Worm (Caenorhabditis elegans) whole organism, early embryonic: ENCODE measurements around the gene pals-40.
"Not testable (repeated sequence)": the region's sequence is repeated elsewhere in the genome, so short reads cannot be mapped to it uniquely, and the experiment has no call there.

Source experiments
- B0310.2 ChIP-seq: sonication (generic microtip); optimal IDR thresholded peaks from 2 replicates; lab custom pipeline; 2016; ENCODE audit warnings: mild to moderate bottlenecking, missing genetic modification characterization, missing compliant biosample characterization
- F13C5.2 ChIP-seq: sonication (generic microtip); optimal IDR thresholded peaks from 2 replicates; lab custom pipeline; 2017; ENCODE audit warnings: mild to moderate bottlenecking, missing genetic modification characterization, inconsistent platforms, missing compliant biosample characterization
- aly-1 ChIP-seq: sonication (generic microtip); optimal IDR thresholded peaks from 2 replicates; lab custom pipeline; 2016; ENCODE audit warnings: missing genetic modification characterization, missing compliant biosample characterization
- ama-1 ChIP-seq: fragments of 150-350 bp; optimal IDR thresholded peaks from 2 replicates; lab custom pipeline; 2014
- ceh-13 ChIP-seq: fragments of 200-800 bp; sonication (Bioruptor generic); optimal IDR thresholded peaks from 2 replicates; lab custom pipeline; 2018; ENCODE audit warnings: mild to moderate bottlenecking, missing genetic modification characterization, missing compliant biosample characterization
- ceh-36 ChIP-seq: sonication (generic microtip); optimal IDR thresholded peaks from 2 replicates; lab custom pipeline; 2016; ENCODE audit warnings: missing genetic modification characterization, inconsistent platforms, missing compliant biosample characterization
- ets-7 ChIP-seq: sonication (generic microtip); optimal IDR thresholded peaks from 2 replicates; lab custom pipeline; 2016; ENCODE audit warnings: missing genotype, missing genetic modification characterization, missing compliant biosample characterization
- flt-1 ChIP-seq: fragments of 200-800 bp; sonication (Bioruptor generic); IDR thresholded peaks from 2 replicates; pipeline ENCODE4 v1.3.6; 2022; ENCODE audit warnings: missing genetic modification characterization, missing compliant biosample characterization
- hmbx-1 ChIP-seq: sonication (generic microtip); optimal IDR thresholded peaks from 2 replicates; lab custom pipeline; 2016; ENCODE audit warnings: mild to moderate bottlenecking, missing genetic modification characterization, missing compliant biosample characterization
- hmg-4 ChIP-seq: fragments of 200-800 bp; sonication (Bioruptor generic); optimal IDR thresholded peaks from 2 replicates; lab custom pipeline; 2018; ENCODE audit warnings: mild to moderate bottlenecking, missing genetic modification characterization, missing compliant biosample characterization
- hnd-1 ChIP-seq: sonication (generic microtip); optimal IDR thresholded peaks from 2 replicates; lab custom pipeline; 2016; ENCODE audit warnings: missing genetic modification characterization, missing compliant biosample characterization
- pes-1 ChIP-seq: fragments of 200-800 bp; sonication (Bioruptor generic); IDR thresholded peaks from 2 replicates; pipeline ENCODE4 v1.3.6; 2022; ENCODE audit warnings: missing genetic modification reagents, missing genetic modification characterization, missing compliant biosample characterization
- scrt-1 ChIP-seq: fragments of 200-800 bp; sonication (Bioruptor generic); IDR thresholded peaks from 2 replicates; pipeline ENCODE4 v1.3.6; 2022; ENCODE audit warnings: missing genetic modification characterization, missing compliant biosample characterization
- sea-1 ChIP-seq: fragments of 200-800 bp; sonication (Bioruptor generic); conservative IDR thresholded peaks from 2 replicates; pipeline ENCODE4 v1.3.6; 2022; ENCODE audit warnings: missing genetic modification characterization, missing compliant biosample characterization
- tbx-11 ChIP-seq: fragments of 200-800 bp; sonication (Bioruptor generic); IDR thresholded peaks from 2 replicates; pipeline ENCODE4 v1.3.6; 2022; ENCODE audit warnings: missing genetic modification characterization, missing compliant biosample characterization
- tbx-37 ChIP-seq: fragments of 200-800 bp; sonication (Bioruptor generic); conservative IDR thresholded peaks from 2 replicates; pipeline ENCODE4 v1.3.6; 2022; ENCODE audit warnings: missing genetic modification reagents, missing genetic modification characterization, missing compliant biosample characterization
- tra-4 ChIP-seq: sonication (generic microtip); optimal IDR thresholded peaks from 2 replicates; lab custom pipeline; 2017; ENCODE audit warnings: missing genetic modification characterization, missing compliant biosample characterization

pals-40 gene

DNA sequence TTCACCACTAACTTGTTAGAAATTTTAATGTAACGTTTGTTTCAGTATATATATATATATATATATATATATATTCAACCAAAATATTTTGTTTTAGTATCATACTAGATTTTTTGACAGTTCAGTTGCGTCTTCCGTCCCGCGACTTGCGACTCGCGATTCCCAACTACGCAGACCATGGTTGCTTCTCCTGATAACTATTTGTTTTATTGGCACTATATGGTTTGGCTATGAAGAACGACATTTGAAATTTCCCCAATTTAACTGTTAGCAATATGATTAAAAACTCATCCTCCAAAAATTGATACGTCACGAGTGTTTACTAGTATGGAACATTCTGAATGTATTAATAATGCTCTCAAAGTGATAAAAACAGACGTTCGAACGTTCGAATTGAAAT lies 6.9 kb upstream of the pals-40 start:
- TF ChIP-seq B0310.2 (tag; lab: Kevin White, UChicago) (no peak), hmg-4 (GFP tag; lab: Kevin White, UChicago) (no peak)

DNA sequence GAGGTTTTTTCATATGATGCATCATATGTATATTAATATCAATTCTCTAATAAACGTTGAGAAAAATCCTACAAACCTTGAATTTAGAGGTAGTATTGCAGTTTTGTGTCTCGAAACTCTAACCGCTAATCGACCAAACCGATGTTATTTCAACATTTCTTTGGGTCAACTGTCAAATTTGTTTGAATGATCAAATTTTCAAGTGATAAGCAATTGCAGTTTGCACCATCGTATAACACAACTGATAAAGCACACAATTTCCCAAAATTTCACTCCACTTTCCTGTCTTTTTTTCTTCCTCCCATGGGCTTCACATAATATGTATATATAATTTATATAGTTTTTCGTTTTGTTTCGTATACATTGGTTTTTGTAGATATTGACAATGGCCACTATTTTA lies 6.3 kb upstream of the pals-40 start, which contains the start of the genes fbxa-138 and Y82E9BR.5:
TSS of gene fbxa-138 (minus strand) at position 161 of the 400 bp plus-strand sequence.
TSS of gene Y82E9BR.5 (plus strand) at position 279 of the 400 bp plus-strand sequence.
- TF ChIP-seq sea-1 (GFP tag; lab: Robert Waterston, UW) (no peak), B0310.2 (tag; lab: Kevin White, UChicago) (no peak), pes-1 (GFP tag; lab: Robert Waterston, UW) (no peak), aly-1 (tag; lab: Kevin White, UChicago) (no peak), F13C5.2 (tag; lab: Kevin White, UChicago) (no peak), tbx-11 (GFP tag; lab: Robert Waterston, UW) (no peak), scrt-1 (GFP tag; lab: Robert Waterston, UW) (no peak), ceh-13 (GFP tag; lab: Kevin White, UChicago) (no peak), tbx-37 (GFP tag; lab: Robert Waterston, UW) (no peak), flt-1 (no peak)

DNA sequence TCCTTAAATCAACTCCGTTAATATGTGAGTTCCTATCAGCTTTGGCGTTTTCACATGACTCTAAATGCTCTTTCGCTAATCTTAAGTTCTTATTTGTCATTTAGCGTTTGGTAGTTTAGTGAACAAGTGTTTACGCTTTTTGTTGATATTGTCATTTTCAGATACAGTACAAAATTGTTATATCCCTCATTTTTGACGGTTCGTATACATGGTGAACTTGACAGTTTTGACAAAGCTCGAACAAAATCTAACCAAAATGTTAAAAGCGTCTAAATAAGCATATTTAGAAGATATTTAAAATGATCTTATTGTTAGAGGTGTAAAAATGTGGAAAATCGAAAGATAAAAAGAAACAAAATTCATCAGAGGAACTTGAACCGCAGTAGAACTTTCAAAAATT lies 5.7 kb upstream of the pals-40 start:
- TF ChIP-seq ets-7 (tag; lab: Kevin White, UChicago) (no peak), tra-4 (no peak), ceh-13 (GFP tag; lab: Kevin White, UChicago) (no peak), tbx-11 (GFP tag; lab: Robert Waterston, UW) (no peak), pes-1 (GFP tag; lab: Robert Waterston, UW) (no peak), B0310.2 (tag; lab: Kevin White, UChicago) (no peak), aly-1 (tag; lab: Kevin White, UChicago) (no peak), scrt-1 (GFP tag; lab: Robert Waterston, UW) (no peak), hnd-1 (no peak), ama-1 (no peak), hmg-4 (GFP tag; lab: Kevin White, UChicago) (no peak)

DNA sequence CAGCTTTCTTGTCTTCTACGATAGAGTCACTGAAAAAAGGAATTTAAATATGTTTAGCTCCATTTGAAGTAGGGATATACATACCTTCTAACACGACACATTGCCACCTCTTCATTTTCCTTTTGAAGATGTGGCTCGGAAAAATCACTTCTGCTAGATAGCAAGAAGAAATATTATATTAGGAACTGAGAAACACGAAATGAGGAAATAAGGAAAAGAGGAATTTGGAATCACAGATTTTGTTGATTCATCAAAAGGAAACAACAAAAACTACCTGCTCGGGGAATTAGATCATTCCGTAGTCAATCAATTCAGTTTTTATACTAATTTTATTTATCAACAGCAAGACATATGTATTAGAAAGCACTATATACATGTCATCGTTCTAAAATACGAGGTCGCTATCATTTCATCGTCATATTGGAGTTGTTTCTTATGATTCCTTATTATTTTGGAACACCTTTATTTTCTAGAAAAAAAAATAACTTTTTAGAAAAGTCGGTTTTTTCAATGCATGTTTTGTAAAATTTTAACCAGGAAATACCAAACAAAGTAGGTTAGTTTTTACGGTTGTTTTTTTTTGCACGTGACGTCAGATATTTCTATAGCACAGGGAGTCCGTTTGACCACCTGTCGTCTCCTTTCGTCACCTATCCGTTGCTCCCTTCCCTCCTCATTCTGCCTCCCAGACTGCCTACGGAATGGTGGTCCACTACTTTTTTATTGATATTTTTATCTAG lies 2.9 kb upstream of the pals-40 start, which contains the start of the genes pals-21 and Y82E9BR.6:
TSS of gene pals-21 (minus strand) at position 101 of the 740 bp plus-strand sequence.
TSS of gene Y82E9BR.6 (plus strand) at position 690 of the 740 bp plus-strand sequence.
- TF ChIP-seq hmbx-1 (tag; lab: Kevin White, UChicago) (no peak), hmg-4 (GFP tag; lab: Kevin White, UChicago) (no peak), aly-1 (tag; lab: Kevin White, UChicago) (no peak), ceh-13 (GFP tag; lab: Kevin White, UChicago) (no peak), pes-1 (GFP tag; lab: Robert Waterston, UW) (no peak), flt-1 (no peak), tbx-37 (GFP tag; lab: Robert Waterston, UW) (no peak)

DNA sequence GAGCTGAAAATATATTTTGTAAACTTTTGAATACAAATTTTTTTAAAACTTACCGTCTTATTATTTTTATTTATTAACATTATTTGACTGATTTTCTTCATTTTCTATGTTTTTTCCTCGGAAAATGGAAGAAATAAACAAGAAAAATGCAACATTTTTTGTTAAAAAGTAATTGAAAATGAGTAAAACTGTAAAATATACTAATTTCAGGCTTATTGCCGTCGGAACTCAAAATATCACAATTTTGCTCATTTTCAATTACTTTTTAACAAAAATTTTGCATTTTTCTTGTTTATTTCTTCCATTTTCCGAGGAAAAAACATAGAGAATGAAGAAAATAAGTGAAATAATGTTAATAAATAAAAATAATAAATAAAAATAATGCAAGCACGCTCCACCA lies 2.3 kb downstream of the pals-40 start, which contains the start of gene Y82E9BR.10:
TSS of gene Y82E9BR.10 (minus strand) at position 101 of the 400 bp plus-strand sequence.
- TF ChIP-seq tbx-37 (GFP tag; lab: Robert Waterston, UW); tra-4; flt-1: not testable (repeated sequence)

DNA sequence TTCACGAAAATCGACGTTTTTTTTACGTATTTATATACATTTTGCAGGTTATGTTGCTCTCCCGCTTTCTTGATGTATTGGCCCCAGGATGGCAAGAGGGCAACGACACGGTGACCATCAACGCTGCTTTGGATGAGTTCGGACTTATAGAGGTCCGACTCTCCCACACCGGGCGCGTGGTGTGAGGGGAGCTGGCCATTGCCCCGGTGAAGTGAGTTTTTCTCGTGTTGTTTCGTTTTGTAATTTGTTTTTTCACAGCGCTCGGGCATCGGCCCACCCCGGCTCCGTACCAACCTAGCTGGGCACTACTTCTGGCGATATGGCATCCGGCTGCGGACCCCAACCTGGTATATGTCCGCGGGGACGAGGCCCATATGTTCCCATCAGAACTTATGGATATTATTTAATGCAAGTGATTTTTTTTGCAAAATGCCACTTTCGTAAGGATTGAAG lies 3.4 kb downstream of the pals-40 start, which contains the start of gene Y82E9BR.20:
TSS of gene Y82E9BR.20 (plus strand) at position 51 of the 453 bp plus-strand sequence.
- no peak for TF ChIP-seq ceh-13 (GFP tag; lab: Kevin White, UChicago)
- TF ChIP-seq ets-7 (tag; lab: Kevin White, UChicago), result no peak
- no peak for TF ChIP-seq ama-1
- no peak for TF ChIP-seq tra-4
- TF ChIP-seq tbx-11 (GFP tag; lab: Robert Waterston, UW), result no peak
- TF ChIP-seq B0310.2 (tag; lab: Kevin White, UChicago), result no peak
- TF ChIP-seq ceh-36 (tag; lab: Kevin White, UChicago), result no peak
- TF ChIP-seq flt-1, result no peak
- TF ChIP-seq hnd-1, result no peak
- no peak for TF ChIP-seq hmbx-1 (tag; lab: Kevin White, UChicago)
- TF ChIP-seq hmg-4 (GFP tag; lab: Kevin White, UChicago), result no peak
- TF ChIP-seq sea-1 (GFP tag; lab: Robert Waterston, UW), result no peak
- TF ChIP-seq pes-1 (GFP tag; lab: Robert Waterston, UW), result no peak

DNA sequence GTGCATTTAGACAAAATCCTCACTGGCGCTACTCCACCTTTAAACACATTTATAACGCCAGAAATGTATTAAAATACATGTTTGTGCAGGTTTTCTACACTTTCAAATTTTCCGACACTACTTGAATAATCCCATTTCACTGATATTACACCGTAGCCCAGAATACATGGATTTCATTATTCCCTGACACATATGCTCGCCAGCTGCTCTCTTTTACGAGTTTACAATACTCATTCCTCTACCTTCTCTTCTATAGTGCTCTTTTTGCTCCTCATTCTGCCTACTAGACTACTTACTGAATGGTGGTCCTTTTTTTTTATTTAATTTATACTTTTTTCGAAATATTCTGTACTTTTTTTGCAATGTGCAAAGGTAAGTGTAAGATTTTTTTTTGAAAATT lies 5.2 kb downstream of the pals-40 start:
- TF ChIP-seq B0310.2 (tag; lab: Kevin White, UChicago) (no peak), ama-1 (no peak), tbx-37 (GFP tag; lab: Robert Waterston, UW) (no peak), pes-1 (GFP tag; lab: Robert Waterston, UW) (no peak), scrt-1 (GFP tag; lab: Robert Waterston, UW) (no peak), ceh-13 (GFP tag; lab: Kevin White, UChicago) (no peak), aly-1 (tag; lab: Kevin White, UChicago) (no peak), hnd-1 (no peak)

DNA sequence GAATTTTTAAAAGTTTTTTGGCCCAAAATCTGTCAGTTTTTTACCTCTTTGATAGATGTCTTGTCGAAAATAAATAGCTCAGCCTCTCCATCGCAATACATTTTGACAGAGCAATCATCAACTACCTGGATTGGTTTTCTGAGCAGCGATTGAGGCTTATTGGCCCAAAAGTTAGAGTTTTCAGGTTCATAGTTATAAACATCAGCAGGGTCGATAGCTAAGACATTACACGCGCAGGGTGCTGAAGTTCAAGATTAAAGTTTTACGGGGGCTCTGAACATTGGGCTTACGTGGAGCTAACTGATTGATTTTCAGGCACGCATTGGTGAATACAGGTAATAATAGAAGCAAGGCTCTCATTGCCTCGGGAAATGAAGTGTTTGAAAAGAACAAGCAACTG lies 18.1 kb downstream of the pals-40 start, which contains the start of gene Y82E9BR.9:
TSS of gene Y82E9BR.9 (minus strand) at position 101 of the 400 bp plus-strand sequence.
- TF ChIP-seq tra-4, result no peak
- TF ChIP-seq ceh-13 (GFP tag; lab: Kevin White, UChicago), result no peak
- no peak for TF ChIP-seq tbx-37 (GFP tag; lab: Robert Waterston, UW)
- no peak for TF ChIP-seq aly-1 (tag; lab: Kevin White, UChicago)
- TF ChIP-seq hmbx-1 (tag; lab: Kevin White, UChicago), result no peak
- TF ChIP-seq hmg-4 (GFP tag; lab: Kevin White, UChicago), result no peak
- TF ChIP-seq scrt-1 (GFP tag; lab: Robert Waterston, UW), result no peak
- TF ChIP-seq ceh-36 (tag; lab: Kevin White, UChicago), result no peak
- TF ChIP-seq pes-1 (GFP tag; lab: Robert Waterston, UW), result no peak
- TF ChIP-seq tbx-11 (GFP tag; lab: Robert Waterston, UW), result no peak
- no peak for TF ChIP-seq sea-1 (GFP tag; lab: Robert Waterston, UW)
- TF ChIP-seq ets-7 (tag; lab: Kevin White, UChicago), result no peak
- no peak for TF ChIP-seq B0310.2 (tag; lab: Kevin White, UChicago)
- no peak for TF ChIP-seq hnd-1
